Worm (Caenorhabditis elegans) whole organism, mixed stage, embryonic: ENCODE data around the gene C11E4.7.

Source experiments
- M03D4.4 ChIP-seq: sonication (generic microtip); optimal IDR thresholded peaks from 2 replicates; lab custom pipeline; 2017; ENCODE audit warnings: mild to moderate bottlenecking, missing genetic modification characterization, missing compliant biosample characterization
- bed-3 ChIP-seq: fragments of 200-800 bp; sonication (Bioruptor generic); optimal IDR thresholded peaks from 3 replicates; lab custom pipeline; 2018; ENCODE audit warnings: mild to moderate bottlenecking, missing genetic modification characterization, moderate library complexity, missing compliant biosample characterization
- blmp-1 ChIP-seq: fragments of 150-350 bp; optimal IDR thresholded peaks from 2 replicates; lab custom pipeline; 2014; ENCODE audit warnings: missing biosample characterization, missing genetic modification characterization
- ceh-39 ChIP-seq: fragments of 150-350 bp; optimal IDR thresholded peaks from 2 replicates; lab custom pipeline; 2014; ENCODE audit warnings: missing biosample characterization, missing genetic modification characterization
- ceh-43 ChIP-seq: fragments of 200-800 bp; sonication (Bioruptor generic); optimal IDR thresholded peaks from 2 replicates; lab custom pipeline; 2018; ENCODE audit warnings: mild to moderate bottlenecking, missing genetic modification characterization, moderate library complexity, missing compliant biosample characterization
- ceh-83 ChIP-seq: fragments of 200-800 bp; sonication (Bioruptor generic); optimal IDR thresholded peaks from 2 replicates; lab custom pipeline; 2018; ENCODE audit warnings: mild to moderate bottlenecking, missing genetic modification characterization, missing compliant biosample characterization
- ces-1 ChIP-seq: fragments of 150-350 bp; optimal IDR thresholded peaks from 2 replicates; lab custom pipeline; 2014; ENCODE audit warnings: missing biosample characterization, missing genetic modification reagents, missing genetic modification characterization
- cnd-1 ChIP-seq: fragments of 200-800 bp; sonication (Bioruptor generic); optimal IDR thresholded peaks from 2 replicates; lab custom pipeline; 2018; ENCODE audit warnings: mild to moderate bottlenecking, missing genetic modification characterization, missing compliant biosample characterization
- drap-1 ChIP-seq: fragments of 200-800 bp; sonication (Bioruptor generic); optimal IDR thresholded peaks from 3 replicates; lab custom pipeline; 2018; ENCODE audit warnings: mild to moderate bottlenecking, missing genetic modification characterization, missing compliant biosample characterization
- elt-1 ChIP-seq: sonication (generic microtip); optimal IDR thresholded peaks from 2 replicates; lab custom pipeline; 2017; ENCODE audit warnings: missing genetic modification characterization, mild to moderate bottlenecking, missing compliant biosample characterization, antibody characterized with exemption, moderate library complexity, borderline replicate concordance; ENCODE audit not compliant: insufficient read depth
- elt-3 ChIP-seq: fragments of 150-350 bp; optimal IDR thresholded peaks from 2 replicates; lab custom pipeline; 2014; ENCODE audit warnings: missing biosample characterization, missing genetic modification characterization
- hlh-1 ChIP-seq: fragments of 150-350 bp; optimal IDR thresholded peaks from 2 replicates; lab custom pipeline; 2014; ENCODE audit warnings: missing biosample characterization, missing genetic modification reagents, missing genetic modification characterization
- lin-13 ChIP-seq: fragments of 150-350 bp; optimal IDR thresholded peaks from 2 replicates; lab custom pipeline; 2014; ENCODE audit warnings: missing biosample characterization, missing genetic modification characterization
- lin-32 ChIP-seq: fragments of 200-800 bp; sonication (Bioruptor generic); optimal IDR thresholded peaks from 2 replicates; lab custom pipeline; 2018; ENCODE audit warnings: mild to moderate bottlenecking, missing genetic modification characterization, missing compliant biosample characterization
- lsy-2 ChIP-seq: fragments of 150-350 bp; optimal IDR thresholded peaks from 2 replicates; lab custom pipeline; 2014; ENCODE audit warnings: missing biosample characterization, missing genetic modification characterization
- mab-5 ChIP-seq: fragments of 150-350 bp; optimal IDR thresholded peaks from 2 replicates; lab custom pipeline; 2014; ENCODE audit warnings: missing biosample characterization, missing genetic modification characterization
- mep-1 ChIP-seq: fragments of 150-350 bp; optimal IDR thresholded peaks from 2 replicates; lab custom pipeline; 2017; ENCODE audit warnings: missing biosample characterization, missing genetic modification reagents, missing genetic modification characterization, inconsistent platforms
- mls-2 ChIP-seq: sonication (generic microtip); optimal IDR thresholded peaks from 2 replicates; lab custom pipeline; 2016; ENCODE audit warnings: mild to moderate bottlenecking, missing genetic modification characterization, moderate library complexity, missing compliant biosample characterization
- nhr-12 ChIP-seq: fragments of 150-350 bp; optimal IDR thresholded peaks from 2 replicates; lab custom pipeline; 2014; ENCODE audit warnings: missing biosample characterization, missing genetic modification characterization
- nhr-2 ChIP-seq: fragments of 150-350 bp; optimal IDR thresholded peaks from 2 replicates; lab custom pipeline; 2014; ENCODE audit warnings: missing biosample characterization, missing genetic modification characterization
- nhr-28 ChIP-seq: fragments of 150-350 bp; optimal IDR thresholded peaks from 2 replicates; lab custom pipeline; 2014; ENCODE audit warnings: missing biosample characterization, missing genetic modification characterization
- nhr-76 ChIP-seq: sonication (generic microtip); optimal IDR thresholded peaks from 2 replicates; lab custom pipeline; 2017; ENCODE audit warnings: missing biosample characterization, missing genetic modification characterization
- pha-4 ChIP-seq: fragments of 150-350 bp; optimal IDR thresholded peaks from 2 replicates; lab custom pipeline; 2018; ENCODE audit warnings: missing biosample characterization, missing genetic modification reagents, missing genetic modification characterization
- snpc-4 ChIP-seq: fragments of 150-350 bp; optimal IDR thresholded peaks from 2 replicates; lab custom pipeline; 2014; ENCODE audit warnings: missing biosample characterization, missing genetic modification characterization
- sptf-1 ChIP-seq: sonication (generic microtip); optimal IDR thresholded peaks from 2 replicates; lab custom pipeline; 2017; ENCODE audit warnings: mild to moderate bottlenecking, missing genetic modification characterization, moderate library complexity, missing compliant biosample characterization
- tbx-8 ChIP-seq: fragments of 200-800 bp; sonication (Bioruptor generic); optimal IDR thresholded peaks from 2 replicates; lab custom pipeline; 2018; ENCODE audit warnings: mild to moderate bottlenecking, missing genetic modification characterization, moderate library complexity, missing compliant biosample characterization
- unc-120 ChIP-seq: sonication (generic microtip); optimal IDR thresholded peaks from 2 replicates; lab custom pipeline; 2017; ENCODE audit warnings: missing genetic modification characterization, missing compliant biosample characterization; ENCODE audit not compliant: poor library complexity, severe bottlenecking
- unc-62 ChIP-seq: fragments of 150-350 bp; optimal IDR thresholded peaks from 2 replicates; lab custom pipeline; 2014; ENCODE audit warnings: missing biosample characterization, missing genetic modification reagents, missing genetic modification characterization
- zip-8 ChIP-seq: fragments of 150-350 bp; optimal IDR thresholded peaks from 2 replicates; lab custom pipeline; 2014; ENCODE audit warnings: missing biosample characterization, missing genetic modification characterization
- ztf-11 ChIP-seq: fragments of 150-350 bp; optimal IDR thresholded peaks from 2 replicates; lab custom pipeline; 2014; ENCODE audit warnings: missing biosample characterization, missing genetic modification characterization

C11E4.7 gene

DNA sequence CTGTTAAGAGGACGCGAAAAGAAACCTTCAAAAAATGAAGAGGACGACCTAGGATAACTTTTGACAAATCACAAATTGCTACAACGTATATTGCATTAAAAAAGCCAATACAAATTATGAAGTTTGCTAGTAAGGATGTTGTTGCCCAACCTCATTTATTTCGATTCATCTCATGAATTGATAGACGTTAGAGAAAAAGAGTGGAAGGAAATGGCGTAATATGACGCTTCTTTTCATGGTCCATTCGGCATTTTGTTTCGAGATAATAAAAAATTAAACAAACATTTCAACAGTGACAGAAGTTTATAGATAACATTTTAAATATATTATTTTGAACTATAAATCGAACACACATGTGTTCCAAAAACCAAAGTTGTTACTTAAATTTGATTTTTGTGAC, 23.9 kb downstream of the C11E4.7 start:
- no peak for TF ChIP-seq hlh-1 (tag; lab: Kevin White, UChicago)
- peak; percentile 30 for TF ChIP-seq ces-1

DNA sequence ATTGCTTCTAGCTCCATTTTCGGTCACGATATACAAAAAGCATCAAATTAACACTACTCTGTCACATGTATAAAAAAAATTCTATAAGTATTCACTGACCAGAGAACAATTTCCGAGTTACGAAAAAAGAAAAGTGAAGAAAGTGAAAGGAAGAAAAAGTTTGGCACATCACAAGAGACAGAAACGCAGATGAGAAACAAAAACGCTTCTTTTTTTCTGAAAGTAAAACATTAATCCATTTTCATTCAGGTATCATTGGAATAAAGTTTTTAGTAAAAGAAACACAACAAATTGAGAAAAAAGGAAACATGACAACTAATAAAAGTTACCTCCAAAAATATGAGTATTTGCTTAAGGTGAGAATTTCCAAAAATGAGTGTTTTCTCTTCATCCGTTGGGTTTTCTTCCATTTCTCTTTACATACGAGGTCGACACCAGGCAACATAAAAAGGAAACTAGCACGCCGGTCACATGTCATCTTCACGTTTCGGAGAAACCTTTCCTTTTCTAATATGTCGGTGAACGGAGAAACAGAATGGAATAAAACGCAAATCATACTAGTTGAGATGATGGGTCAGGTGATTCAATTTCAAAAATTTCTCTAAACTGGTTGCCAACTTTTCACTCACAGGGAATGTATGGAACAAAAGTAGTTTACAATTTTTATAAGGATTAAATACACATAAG, 25.9 kb downstream of the C11E4.7 start:
- TF ChIP-seq ces-1 (no peak), nhr-12 (no peak), ztf-11 (tag; lab: Kevin White, UChicago) (no peak), zip-8 (tag; lab: Kevin White, UChicago) (no peak), mep-1 (tag; lab: Kevin White, UChicago) (no peak), cnd-1 (no peak), bed-3 (GFP tag; lab: Kevin White, UChicago) (no peak), nhr-28 (tag; lab: Kevin White, UChicago) (no peak)

DNA sequence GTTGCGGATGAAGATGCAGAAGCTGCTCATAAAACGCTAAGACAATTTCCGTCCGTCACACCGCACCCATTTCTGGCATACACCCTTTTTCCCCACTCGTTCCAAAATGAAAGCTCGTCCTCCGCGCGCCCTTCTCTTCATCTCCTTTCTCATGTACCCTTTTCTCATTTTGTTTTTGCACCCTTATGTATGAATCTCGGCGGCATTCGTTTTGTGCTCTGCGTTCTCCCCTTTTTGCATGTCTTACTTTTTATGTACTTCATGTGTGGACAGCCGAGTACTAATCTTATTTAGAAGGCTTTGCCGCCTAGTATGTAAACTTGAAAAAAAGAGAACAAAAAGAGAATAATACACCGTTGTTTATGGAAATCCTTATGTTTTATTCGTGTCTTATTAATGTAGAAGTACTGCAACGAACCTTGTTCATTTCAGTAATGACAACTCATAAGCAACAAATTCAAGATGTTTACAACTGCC, 31.1 kb downstream of the C11E4.7 start, which contains the start of gene F34H10.4:
Gene F34H10.4, plus strand, starts transcription at position 427 of the 477 bp plus-strand sequence.
- TF ChIP-seq lin-13 (tag; lab: Kevin White, UChicago), result no peak
- peak; percentile 53 for TF ChIP-seq ces-1

DNA sequence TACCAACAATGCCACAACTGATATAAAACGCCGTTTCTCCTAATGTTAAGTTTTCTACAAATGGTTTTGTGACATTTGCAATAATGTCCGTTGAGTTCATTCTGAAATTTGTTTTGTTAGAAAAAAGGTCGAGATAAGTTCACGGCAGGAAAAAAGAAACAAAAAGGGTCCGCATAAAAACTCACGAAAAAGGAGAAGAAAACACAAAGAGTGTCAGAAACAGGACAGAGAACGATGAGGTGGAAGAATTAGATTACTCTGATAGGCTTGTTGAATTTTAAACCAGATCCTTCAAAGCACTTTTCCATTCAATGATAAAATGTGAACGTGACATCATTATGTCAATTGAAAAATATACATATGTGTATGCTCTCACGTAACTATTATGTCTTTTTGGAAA, 36.0 kb downstream of the C11E4.7 start, which contains the start of gene aex-2:
Gene aex-2, minus strand, starts transcription at position 101 of the 400 bp plus-strand sequence.
- no peak for TF ChIP-seq ceh-83 (GFP tag; lab: Kevin White, UChicago)
- no peak for TF ChIP-seq sptf-1 (tag; lab: Kevin White, UChicago)
- no peak for TF ChIP-seq unc-120 (tag; lab: Kevin White, UChicago)
- no peak for TF ChIP-seq ztf-11 (tag; lab: Kevin White, UChicago)
- TF ChIP-seq ceh-39, result no peak
- TF ChIP-seq elt-3 (tag; lab: Kevin White, UChicago), result no peak
- TF ChIP-seq lsy-2 (tag; lab: Kevin White, UChicago), result no peak

DNA sequence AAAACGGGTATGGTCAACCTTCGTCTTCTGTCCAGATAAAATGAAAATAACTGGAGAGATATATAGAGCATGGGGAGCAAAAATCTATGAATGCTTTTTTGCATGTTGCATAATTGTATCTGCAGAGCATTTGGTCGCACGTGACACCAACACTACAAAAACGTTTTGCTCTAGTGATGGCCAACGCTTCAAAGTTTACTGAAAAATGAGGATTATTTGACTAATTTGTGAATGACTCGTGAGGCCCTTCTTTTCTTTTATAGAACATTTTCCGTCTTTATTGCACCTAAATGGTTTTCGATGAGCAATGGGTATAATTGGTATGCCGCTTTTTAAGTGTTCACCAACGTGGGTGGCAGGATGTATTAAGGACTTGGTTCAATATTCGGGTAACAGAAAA, 36.5 kb downstream of the C11E4.7 start:
- no peak for TF ChIP-seq elt-1 (tag; lab: Kevin White, UChicago)
- TF ChIP-seq ceh-43 (GFP tag; lab: Kevin White, UChicago), result no peak
- TF ChIP-seq bed-3 (GFP tag; lab: Kevin White, UChicago), result no peak
- TF ChIP-seq snpc-4, result no peak
- no peak for TF ChIP-seq sptf-1 (tag; lab: Kevin White, UChicago)
- TF ChIP-seq lin-32 (GFP tag; lab: Kevin White, UChicago), result no peak
- no peak for TF ChIP-seq ces-1
- TF ChIP-seq hlh-1 (tag; lab: Kevin White, UChicago), result no peak
- TF ChIP-seq nhr-2, result no peak
- no peak for TF ChIP-seq blmp-1
- no peak for TF ChIP-seq tbx-8
- TF ChIP-seq mls-2 (tag; lab: Kevin White, UChicago), result no peak
- no peak for TF ChIP-seq pha-4 (tag; lab: Kevin White, UChicago)
- TF ChIP-seq unc-62 (GFP tag; lab: Kevin White, UChicago), result no peak
- TF ChIP-seq nhr-76 (tag; lab: Kevin White, UChicago), result no peak

DNA sequence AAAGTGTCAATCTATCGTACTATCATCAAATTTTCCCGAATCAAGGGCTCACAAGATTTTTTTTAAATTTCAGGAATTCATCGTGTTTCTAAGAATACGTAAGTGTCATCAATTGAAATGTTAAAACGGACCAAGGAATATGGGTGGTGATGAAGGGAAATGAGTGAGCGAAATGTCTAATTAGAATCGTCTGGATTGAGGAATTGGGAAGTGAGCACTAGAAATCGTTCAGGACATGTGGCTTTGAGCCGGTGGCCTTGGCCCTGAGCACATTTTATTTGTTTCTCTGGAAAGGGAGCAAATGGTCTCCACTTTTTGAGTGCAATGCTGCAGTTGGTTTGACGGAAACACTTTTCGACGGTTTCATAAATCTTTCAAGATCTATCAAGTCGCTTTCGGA, 37.2 kb downstream of the C11E4.7 start:
- no peak for TF ChIP-seq nhr-2
- no peak for TF ChIP-seq lin-32 (GFP tag; lab: Kevin White, UChicago)
- no peak for TF ChIP-seq sptf-1 (tag; lab: Kevin White, UChicago)
- TF ChIP-seq M03D4.4 (tag; lab: Kevin White, UChicago), result no peak
- no peak for TF ChIP-seq drap-1 (GFP tag; lab: Kevin White, UChicago)
- no peak for TF ChIP-seq hlh-1 (tag; lab: Kevin White, UChicago)
- TF ChIP-seq ces-1, result no peak
- TF ChIP-seq mab-5 (tag; lab: Kevin White, UChicago), result no peak
- TF ChIP-seq cnd-1, result no peak
- no peak for TF ChIP-seq lin-13 (tag; lab: Kevin White, UChicago)
- no peak for TF ChIP-seq zip-8 (tag; lab: Kevin White, UChicago)
